Fruit fly (Drosophila melanogaster) whole organism, embryonic: Measurements from ENCODE around the gene CG9920.

ENCODE experiments used
- Bgb ChIP-seq: fragments of 200-800 bp; sonication (Bioruptor generic); IDR thresholded peaks from 2 replicates; pipeline ENCODE4 v1.3.6; 2022; ENCODE audit warnings: missing biosample characterization, missing genetic modification characterization; ENCODE audit not compliant: partially characterized antibody
- CG16815 ChIP-seq: fragments of 200-800 bp; sonication (Bioruptor generic); optimal IDR thresholded peaks from 3 replicates; lab custom pipeline; 2017; ENCODE audit warnings: missing biosample characterization, mild to moderate bottlenecking, missing genetic modification characterization
- CG2712 ChIP-seq: fragments of 200-800 bp; optimal IDR thresholded peaks from 3 replicates; lab custom pipeline; 2019; ENCODE audit warnings: missing biosample characterization, mild to moderate bottlenecking, missing genetic modification characterization, moderate library complexity
- CG4617 ChIP-seq: fragments of 200-800 bp; sonication (Bioruptor generic); optimal IDR thresholded peaks from 3 replicates; lab custom pipeline; 2016; ENCODE audit warnings: missing biosample characterization, missing genetic modification characterization, borderline replicate concordance
- CG4820 ChIP-seq: fragments of 200-800 bp; sonication (Bioruptor generic); optimal IDR thresholded peaks from 3 replicates; lab custom pipeline; 2016; ENCODE audit warnings: missing biosample characterization, missing genetic modification characterization
- CG5245 ChIP-seq: fragments of 200-800 bp; sonication (Bioruptor generic); optimal IDR thresholded peaks from 3 replicates; lab custom pipeline; 2016; ENCODE audit warnings: missing biosample characterization, missing genetic modification characterization
- CG9215 ChIP-seq: fragments of 200-800 bp; sonication (Bioruptor generic); IDR thresholded peaks from 2 replicates; pipeline ENCODE4 v1.3.6; 2022; ENCODE audit warnings: missing biosample characterization, missing genetic modification characterization
- Dfd ChIP-seq, 2 experiments: fragments of >200 bp; optimal IDR thresholded peaks; 2 replicates each; lab custom pipeline; 2017; ENCODE audit warnings: missing biosample characterization in 2 of 2, missing genetic modification characterization in 2 of 2
- fd96Cb ChIP-seq: fragments of 200-800 bp; sonication (Bioruptor generic); optimal IDR thresholded peaks from 2 replicates; lab custom pipeline; 2018; ENCODE audit warnings: missing biosample characterization, mild to moderate bottlenecking, missing genetic modification characterization, moderate library complexity
- her ChIP-seq: fragments of 200-800 bp; sonication (Bioruptor generic); optimal IDR thresholded peaks from 2 replicates; lab custom pipeline; 2016; ENCODE audit warnings: missing biosample characterization, missing genetic modification characterization
- lmd ChIP-seq: fragments of 200-800 bp; sonication (Bioruptor generic); IDR thresholded peaks from 2 replicates; pipeline ENCODE4 v1.3.6; 2022; ENCODE audit warnings: missing biosample characterization, missing genetic modification characterization
- pan ChIP-seq, 4 experiments: fragments of >200 bp in 3 of 4; fragments of 200-800 bp in 1 of 4; sonication (Bioruptor generic) in 1 of 4; optimal IDR thresholded peaks in 3 of 4; IDR thresholded peaks in 1 of 4; 2 replicates each; pipeline versions ENCODE4 v1.3.6 to Lab custom; 2017 to 2022; ENCODE audit warnings: missing biosample characterization in 2 of 4, missing genetic modification characterization in 2 of 4, mixed read lengths in 1 of 4

dm6 chr3R:14098527-14099109 lies 738 bp upstream of the CG9920 start:
- TF ChIP-seq her (GFP tag; lab: Kevin White, UChicago) (no peak), CG16815 (GFP tag; lab: Kevin White, UChicago) (no peak), fd96Cb (tag; lab: Kevin White, UChicago) (no peak), CG2712 (tag; lab: Kevin White, UChicago) (no peak), lmd (peak; percentile 31; the same call in 1 of the 2 replicates), CG4617 (no peak), Bgb (GFP tag; lab: Robert Waterston, UW) (no peak), Dfd (GFP tag; optimal IDR thresholded peaks at IDR 0.05; lab: Kevin White, UChicago) (no peak), CG9215 (GFP tag; lab: Robert Waterston, UW) (no peak), CG5245 (GFP tag; lab: Kevin White, UChicago) (no peak), pan (optimal IDR thresholded peaks at IDR 0.05; lab: Kevin White, UChicago) (no peak), pan (GFP tag; optimal IDR thresholded peaks at IDR 0.05 in 1 of 2, IDR thresholded peaks at IDR 0.05 in 1 of 2) (no peak), CG4820 (GFP tag; lab: Kevin White, UChicago) (no peak)
